Fruit fly (Drosophila melanogaster) whole organism, pupa: ENCODE results near the gene GstD6.

Experiments
- CG10348 ChIP-seq: fragments of 200-800 bp; sonication (Bioruptor generic); IDR thresholded peaks from 2 replicates; pipeline ENCODE4 v1.3.6; 2022; ENCODE audit warnings: missing biosample characterization, missing genetic modification characterization
- CG12605 ChIP-seq: fragments of 200-800 bp; sonication (Bioruptor generic); IDR thresholded peaks from 2 replicates; pipeline ENCODE4 v1.3.6; 2022; ENCODE audit warnings: missing biosample characterization, missing genetic modification characterization
- CG13204 ChIP-seq: fragments of 200-800 bp; sonication (Bioruptor generic); optimal IDR thresholded peaks from 2 replicates; lab custom pipeline; 2018; ENCODE audit warnings: missing biosample characterization, mild to moderate bottlenecking, missing genetic modification characterization, moderate library complexity
- CG14655 ChIP-seq: fragments of 200-800 bp; sonication (Bioruptor generic); optimal IDR thresholded peaks from 3 replicates; lab custom pipeline; 2017; ENCODE audit warnings: mild to moderate bottlenecking, missing biosample characterization, missing genetic modification reagents, missing genetic modification characterization
- CG15710 ChIP-seq: fragments of 200-800 bp; sonication (Bioruptor generic); optimal IDR thresholded peaks from 2 replicates; lab custom pipeline; 2018; ENCODE audit warnings: missing biosample characterization, mild to moderate bottlenecking, missing genetic modification characterization, moderate library complexity
- CG17806 ChIP-seq: fragments of 200-800 bp; sonication (Bioruptor generic); optimal IDR thresholded peaks from 2 replicates; lab custom pipeline; 2018; ENCODE audit warnings: missing biosample characterization, mild to moderate bottlenecking, missing genetic modification characterization, moderate library complexity
- CG32121 ChIP-seq: fragments of 200-800 bp; sonication (Bioruptor generic); IDR thresholded peaks from 2 replicates; pipeline ENCODE4 v1.3.6; 2022; ENCODE audit warnings: missing biosample characterization, missing genetic modification characterization
- CG34367 ChIP-seq: fragments of 200-800 bp; sonication (Bioruptor generic); optimal IDR thresholded peaks from 2 replicates; lab custom pipeline; 2018; ENCODE audit warnings: missing biosample characterization, mild to moderate bottlenecking, missing genetic modification characterization
- CG4496 ChIP-seq: fragments of 200-800 bp; sonication (Bioruptor generic); IDR thresholded peaks from 3 replicates; pipeline ENCODE4 v1.3.6; 2022; ENCODE audit warnings: missing biosample characterization, missing genetic modification characterization
- CG8159 ChIP-seq: fragments of 200-800 bp; sonication (Bioruptor generic); optimal IDR thresholded peaks from 3 replicates; lab custom pipeline; 2018; ENCODE audit warnings: missing biosample characterization, mild to moderate bottlenecking, missing genetic modification characterization, moderate library complexity
- CG8301 ChIP-seq: fragments of 200-800 bp; sonication (Bioruptor generic); optimal IDR thresholded peaks from 2 replicates; lab custom pipeline; 2018; ENCODE audit warnings: missing biosample characterization, mild to moderate bottlenecking, missing genetic modification characterization
- CG9948 ChIP-seq: fragments of 200-800 bp; sonication (Bioruptor generic); optimal IDR thresholded peaks from 2 replicates; lab custom pipeline; 2018; ENCODE audit warnings: missing biosample characterization, mild to moderate bottlenecking, missing genetic modification characterization, moderate library complexity
- D1 ChIP-seq: fragments of 200-800 bp; sonication (Bioruptor generic); optimal IDR thresholded peaks from 2 replicates; lab custom pipeline; 2018; ENCODE audit warnings: missing biosample characterization, mild to moderate bottlenecking, missing genetic modification characterization, moderate library complexity
- EcR ChIP-seq: fragments of 200-800 bp; sonication (Bioruptor generic); optimal IDR thresholded peaks from 3 replicates; lab custom pipeline; 2019; ENCODE audit warnings: missing biosample characterization, missing genetic modification characterization, mild to moderate bottlenecking, moderate library complexity, missing genetic modification reagents
- Ets98B ChIP-seq: fragments of 200-800 bp; sonication (Bioruptor generic); IDR thresholded peaks from 2 replicates; pipeline ENCODE4 v1.3.6; 2022; ENCODE audit warnings: missing biosample characterization, missing genetic modification characterization
- Pif1A ChIP-seq: fragments of 200-800 bp; sonication (Bioruptor generic); optimal IDR thresholded peaks from 3 replicates; lab custom pipeline; 2016; ENCODE audit warnings: missing biosample characterization, missing genetic modification characterization
- Pif1B ChIP-seq: fragments of 200-800 bp; sonication (Bioruptor generic); optimal IDR thresholded peaks from 3 replicates; lab custom pipeline; 2016; ENCODE audit warnings: missing biosample characterization, missing genetic modification characterization
- Snoo ChIP-seq: fragments of 200-800 bp; sonication (Bioruptor generic); optimal IDR thresholded peaks from 3 replicates; lab custom pipeline; 2017; ENCODE audit warnings: missing biosample characterization, mild to moderate bottlenecking, missing genetic modification characterization, inconsistent platforms
- gl ChIP-seq: fragments of 200-800 bp; sonication (Bioruptor generic); optimal IDR thresholded peaks from 2 replicates; lab custom pipeline; 2018; ENCODE audit warnings: missing biosample characterization, mild to moderate bottlenecking, missing genetic modification characterization
- rn ChIP-seq: fragments of 200-800 bp; sonication (Bioruptor generic); IDR thresholded peaks from 2 replicates; pipeline ENCODE4 v1.3.6; 2022; ENCODE audit warnings: missing biosample characterization, missing genetic modification characterization

GstD6 gene

dm6 chr3R:12371671-12372070 is 5.3 kb upstream of the GstD6 start, which contains the start of gene GstD2:
TSS of gene GstD2 (plus strand) at chr3R:12371971.
- TF ChIP-seq CG34367 (tag; lab: Kevin White, UChicago) (no peak), Pif1B (GFP tag; lab: Kevin White, UChicago) (no peak), CG10348 (GFP tag; lab: Robert Waterston, UW) (no peak), CG9948 (no peak), rn (GFP tag; lab: Robert Waterston, UW) (no peak), CG15710 (no peak), D1 (tag; lab: Kevin White, UChicago) (no peak), CG32121 (GFP tag; lab: Robert Waterston, UW) (no peak), CG13204 (GFP tag; lab: Kevin White, UChicago) (no peak), CG4496 (no peak), CG8159 (tag; lab: Kevin White, UChicago) (no peak), gl (no peak), CG17806 (no peak), Snoo (tag; lab: Kevin White, UChicago) (no peak)
- TF ChIP-seq, all 21 proteins: peak for 0

dm6 chr3R:12372800-12373199 is 4.1 kb upstream of the GstD6 start, which contains the start of gene GstD3:
TSS of gene GstD3 (plus strand) at chr3R:12373068.
- TF ChIP-seq D1 (tag; lab: Kevin White, UChicago) (no peak), EcR (GFP tag; lab: Kevin White, UChicago) (peak; percentile 25), gl (no peak)

dm6 chr3R:12373800-12374199 is 3.1 kb upstream of the GstD6 start, which contains the start of gene GstD4:
TSS of gene GstD4 (plus strand) at chr3R:12374100.
- no peak for TF ChIP-seq CG32121 (GFP tag; lab: Robert Waterston, UW)
- TF ChIP-seq CG8159 (tag; lab: Kevin White, UChicago), result no peak
- no peak for TF ChIP-seq CG4496
- TF ChIP-seq CG34367 (tag; lab: Kevin White, UChicago), result no peak
- no peak for TF ChIP-seq gl
- TF ChIP-seq EcR (GFP tag; lab: Kevin White, UChicago), result peak; percentile 21
- no peak for TF ChIP-seq Pif1B (GFP tag; lab: Kevin White, UChicago)
- no peak for TF ChIP-seq CG12605

dm6 chr3R:12375258-12375783 is 1.6 kb upstream of the GstD6 start, which contains the start of gene GstD5:
TSS of gene GstD5 (plus strand) at chr3R:12375733.
- TF ChIP-seq EcR (GFP tag; lab: Kevin White, UChicago), result peak; percentile 76
- no peak for TF ChIP-seq CG34367 (tag; lab: Kevin White, UChicago)
- TF ChIP-seq, all 21 proteins: peak for 1

dm6 chr3R:12378200-12378599 is 1.3 kb downstream of the GstD6 start, which contains the start of gene GstD7:
TSS of gene GstD7 (plus strand) at chr3R:12378500.
- TF ChIP-seq CG17806 (no peak), CG9948 (no peak), CG8159 (tag; lab: Kevin White, UChicago) (no peak), CG12605 (no peak), CG34367 (tag; lab: Kevin White, UChicago) (no peak), CG10348 (GFP tag; lab: Robert Waterston, UW) (no peak)

dm6 chr3R:12379249-12379648 is 2.3 kb downstream of the GstD6 start:
- TF ChIP-seq CG12605, result no peak
- no peak for TF ChIP-seq CG9948
- TF ChIP-seq CG14655, result no peak
- no peak for TF ChIP-seq gl
- no peak for TF ChIP-seq CG10348 (GFP tag; lab: Robert Waterston, UW)
- no peak for TF ChIP-seq CG8301
- no peak for TF ChIP-seq Pif1B (GFP tag; lab: Kevin White, UChicago)
- TF ChIP-seq CG34367 (tag; lab: Kevin White, UChicago), result no peak
- no peak for TF ChIP-seq rn (GFP tag; lab: Robert Waterston, UW)
- TF ChIP-seq CG32121 (GFP tag; lab: Robert Waterston, UW), result no peak

- TF ChIP-seq CG14655 (no peak), Ets98B (GFP tag; lab: Robert Waterston, UW) (no peak), CG17806 (no peak), CG34367 (tag; lab: Kevin White, UChicago) (no peak), CG8301 (no peak), CG13204 (GFP tag; lab: Kevin White, UChicago) (no peak), CG10348 (GFP tag; lab: Robert Waterston, UW) (no peak)
These were observed 2.8 kb downstream of the GstD6 start, which contains the start of gene GstD8 for dm6 chr3R:12379708-12380107. TSS of gene GstD8 (plus strand) at chr3R:12380008.

dm6 chr3R:12381130-12381700 is 4.3 kb downstream of the GstD6 start:
- TF ChIP-seq CG8159 (tag; lab: Kevin White, UChicago) (no peak), CG32121 (GFP tag; lab: Robert Waterston, UW) (peak; percentile 58; the same call in 1 of the 2 replicates), CG4496 (peak; percentile 67), CG14655 (peak; percentile 69), Pif1A (GFP tag; lab: Kevin White, UChicago) (no peak), CG10348 (GFP tag; lab: Robert Waterston, UW) (no peak), Pif1B (GFP tag; lab: Kevin White, UChicago) (no peak), EcR (GFP tag; lab: Kevin White, UChicago) (peak; percentile 58), CG34367 (tag; lab: Kevin White, UChicago) (no peak), Ets98B (GFP tag; lab: Robert Waterston, UW) (peak; percentile 55; the same call in 1 of the 2 replicates), rn (GFP tag; lab: Robert Waterston, UW) (no peak), CG15710 (no peak), CG8301 (peak; percentile 73), gl (no peak), CG17806 (no peak)
